Worm (Caenorhabditis elegans): ENCODE results near the gene lmd-4.

ce11 chrV:7349541-7349940 is 28.7 kb upstream of the lmd-4 start, which contains the start of gene nhr-149:
- no peak for TF ChIP-seq ztf-6 (GFP tag; IDR thresholded peaks at IDR 0.05)
- TF ChIP-seq repo-1 (tag; optimal IDR thresholded peaks at IDR 0.05), result no peak
- TF ChIP-seq pha-4 (tag; optimal IDR thresholded peaks at IDR 0.05), result no peak
- TF ChIP-seq mxl-1 (tag; optimal IDR thresholded peaks at IDR 0.05), result no peak
- no peak for TF ChIP-seq snpc-4 (GFP tag; optimal IDR thresholded peaks at IDR 0.05)
- TF ChIP-seq snpc-4 (tag; optimal IDR thresholded peaks at IDR 0.05), result no peak

Data from whole organism, young adult.